Worm (Caenorhabditis elegans): ENCODE measurements around the gene frpr-14.

DNA sequence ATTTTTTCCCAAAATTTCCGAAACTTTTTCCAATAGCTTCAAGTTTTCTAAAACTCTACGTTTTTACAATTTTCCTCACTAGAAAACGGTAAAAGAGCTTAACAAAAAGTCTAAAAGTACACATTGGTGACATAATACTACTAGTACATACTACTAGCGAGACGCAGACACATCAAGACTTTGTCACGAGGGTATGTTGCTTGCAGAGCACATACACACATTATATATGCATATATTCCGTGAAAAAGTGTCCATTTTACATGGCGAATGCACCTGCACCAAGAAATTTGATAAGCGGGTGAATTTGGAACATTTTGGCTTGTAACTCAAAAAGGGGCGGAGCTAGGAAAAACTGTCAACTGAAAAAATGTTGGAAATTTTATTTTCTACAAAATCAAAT is 49.5 kb upstream of the frpr-14 start:
- no peak for TF ChIP-seq tab-1 (GFP tag; IDR thresholded peaks at IDR 0.05)
- no peak for TF ChIP-seq med-1 (GFP tag; optimal IDR thresholded peaks at IDR 0.05; ENCODE audit: insufficient read depth)
- no peak for TF ChIP-seq ref-1 (GFP tag; conservative IDR thresholded peaks at IDR 0.05)
- TF ChIP-seq klf-2 (GFP tag; conservative IDR thresholded peaks at IDR 0.05), result no peak
